Fruit fly (Drosophila melanogaster) whole organism, prepupa: Measurements from ENCODE around the gene drm.

Source experiments
- CG10631 ChIP-seq: fragments of 200-800 bp; sonication (Bioruptor generic); optimal IDR thresholded peaks from 2 replicates; lab custom pipeline; 2016; ENCODE audit warnings: missing biosample characterization, missing genetic modification characterization
- CG10669 ChIP-seq: fragments of 200-800 bp; sonication (Bioruptor generic); optimal IDR thresholded peaks from 3 replicates; lab custom pipeline; 2018; ENCODE audit warnings: missing biosample characterization, mild to moderate bottlenecking, missing genetic modification characterization, moderate library complexity
- CG11294 ChIP-seq: fragments of 200-800 bp; sonication (Bioruptor generic); IDR thresholded peaks from 2 replicates; pipeline ENCODE4 v1.3.6; 2022; ENCODE audit warnings: missing biosample characterization, missing genetic modification characterization
- CG11762 ChIP-seq: fragments of 200-800 bp; sonication (Bioruptor generic); optimal IDR thresholded peaks from 3 replicates; lab custom pipeline; 2016; ENCODE audit warnings: missing biosample characterization, missing genetic modification characterization; ENCODE audit not compliant: insufficient read depth
- CG11902 ChIP-seq: fragments of 200-800 bp; sonication (Bioruptor generic); optimal IDR thresholded peaks from 3 replicates; lab custom pipeline; 2016; ENCODE audit warnings: missing biosample characterization, missing genetic modification characterization
- CG15336 ChIP-seq: fragments of 200-800 bp; sonication (Bioruptor generic); IDR thresholded peaks from 2 replicates; pipeline ENCODE4 v1.3.6; 2022; ENCODE audit warnings: missing biosample characterization, missing genetic modification characterization
- CG16779 ChIP-seq: fragments of 200-800 bp; sonication (Bioruptor generic); optimal IDR thresholded peaks from 3 replicates; lab custom pipeline; 2017; ENCODE audit warnings: missing biosample characterization, mild to moderate bottlenecking, missing genetic modification characterization
- CG3032 ChIP-seq: fragments of 200-800 bp; optimal IDR thresholded peaks from 2 replicates; lab custom pipeline; 2019; ENCODE audit warnings: missing biosample characterization, mild to moderate bottlenecking, missing genetic modification characterization, moderate library complexity
- CG31627 ChIP-seq: fragments of 200-800 bp; sonication (Bioruptor generic); optimal IDR thresholded peaks from 3 replicates; lab custom pipeline; 2016; ENCODE audit warnings: missing biosample characterization, missing genetic modification characterization
- CG34406 ChIP-seq: fragments of 200-800 bp; sonication (Bioruptor generic); optimal IDR thresholded peaks from 3 replicates; lab custom pipeline; 2016; ENCODE audit warnings: missing biosample characterization, missing genetic modification characterization
- CG3919 ChIP-seq: fragments of 200-800 bp; sonication (Bioruptor generic); optimal IDR thresholded peaks from 3 replicates; lab custom pipeline; 2016; ENCODE audit warnings: missing biosample characterization, missing genetic modification characterization
- CG4318 ChIP-seq: fragments of 200-800 bp; sonication (Bioruptor generic); optimal IDR thresholded peaks from 3 replicates; lab custom pipeline; 2017; ENCODE audit warnings: missing biosample characterization, mild to moderate bottlenecking, missing genetic modification characterization
- CG6792 ChIP-seq: fragments of 200-800 bp; sonication (Bioruptor generic); optimal IDR thresholded peaks from 3 replicates; lab custom pipeline; 2016; ENCODE audit warnings: missing biosample characterization, missing genetic modification characterization
- CG6808 ChIP-seq: fragments of 200-800 bp; sonication (Bioruptor generic); optimal IDR thresholded peaks from 3 replicates; lab custom pipeline; 2017; ENCODE audit warnings: missing biosample characterization, missing genetic modification characterization, mild to moderate bottlenecking, moderate library complexity, missing genetic modification reagents
- CG7368 ChIP-seq: fragments of 200-800 bp; sonication (Bioruptor generic); optimal IDR thresholded peaks from 3 replicates; lab custom pipeline; 2016; ENCODE audit warnings: missing biosample characterization, missing genetic modification characterization
- CG8119 ChIP-seq: fragments of 200-800 bp; sonication (Bioruptor generic); IDR thresholded peaks from 3 replicates; pipeline ENCODE4 v1.3.6; 2022; ENCODE audit warnings: missing biosample characterization, missing genetic modification characterization
- CG8632 ChIP-seq: fragments of 200-800 bp; sonication (Bioruptor generic); optimal IDR thresholded peaks from 3 replicates; lab custom pipeline; 2016; ENCODE audit warnings: missing biosample characterization, missing genetic modification characterization
- CG9139 ChIP-seq: fragments of 200-800 bp; sonication (Bioruptor generic); optimal IDR thresholded peaks from 3 replicates; lab custom pipeline; 2017; ENCODE audit warnings: missing biosample characterization, mild to moderate bottlenecking, missing genetic modification characterization
- Eip75B ChIP-seq: fragments of 200-800 bp; sonication (Bioruptor generic); optimal IDR thresholded peaks from 3 replicates; lab custom pipeline; 2016; ENCODE audit warnings: missing biosample characterization, missing genetic modification characterization
- Eip78C ChIP-seq: fragments of 200-800 bp; sonication (Bioruptor generic); peaks from one replicate; lab custom pipeline; 2016; ENCODE audit warnings: missing biosample characterization, missing genetic modification characterization
- Eip93F ChIP-seq: fragments of 200-800 bp; sonication (Bioruptor generic); optimal IDR thresholded peaks from 2 replicates; lab custom pipeline; 2016; ENCODE audit warnings: missing biosample characterization, mild to moderate bottlenecking, missing genetic modification characterization
- Ets21C ChIP-seq: fragments of 200-800 bp; sonication (Bioruptor generic); optimal IDR thresholded peaks from 3 replicates; lab custom pipeline; 2016; ENCODE audit warnings: missing biosample characterization, missing genetic modification characterization
- Ets96B ChIP-seq: fragments of 200-800 bp; optimal IDR thresholded peaks from 2 replicates; lab custom pipeline; 2019; ENCODE audit warnings: missing biosample characterization, mild to moderate bottlenecking, missing genetic modification characterization, moderate library complexity
- Gug ChIP-seq: fragments of 200-800 bp; sonication (Bioruptor generic); IDR thresholded peaks from 2 replicates; pipeline ENCODE4 v1.3.6; 2022; ENCODE audit warnings: missing biosample characterization, missing genetic modification characterization
- Hr4 ChIP-seq: fragments of 200-800 bp; sonication (Bioruptor generic); optimal IDR thresholded peaks from 3 replicates; lab custom pipeline; 2016; ENCODE audit warnings: missing biosample characterization, missing genetic modification characterization
- Lpt ChIP-seq: fragments of 200-800 bp; sonication (Bioruptor generic); optimal IDR thresholded peaks from 3 replicates; lab custom pipeline; 2016; ENCODE audit warnings: missing biosample characterization, missing genetic modification characterization
- Met ChIP-seq: fragments of 200-800 bp; sonication (Bioruptor generic); optimal IDR thresholded peaks from 3 replicates; lab custom pipeline; 2016; ENCODE audit warnings: missing biosample characterization, missing genetic modification characterization
- Smox ChIP-seq: fragments of 200-800 bp; sonication (Bioruptor generic); optimal IDR thresholded peaks from 3 replicates; lab custom pipeline; 2016; ENCODE audit warnings: missing biosample characterization, missing genetic modification characterization
- Sox102F ChIP-seq: fragments of 200-800 bp; sonication (Bioruptor generic); optimal IDR thresholded peaks from 2 replicates; lab custom pipeline; 2016; ENCODE audit warnings: missing biosample characterization, mild to moderate bottlenecking, missing genetic modification characterization
- acj6 ChIP-seq: fragments of 200-800 bp; sonication (Bioruptor generic); optimal IDR thresholded peaks from 3 replicates; lab custom pipeline; 2016; ENCODE audit warnings: missing biosample characterization, missing genetic modification characterization
- dac ChIP-seq: fragments of 200-800 bp; sonication (Bioruptor generic); optimal IDR thresholded peaks from 2 replicates; lab custom pipeline; 2017; ENCODE audit warnings: missing biosample characterization, mild to moderate bottlenecking, missing genetic modification characterization
- dsx ChIP-seq: fragments of 200-800 bp; optimal IDR thresholded peaks from 3 replicates; lab custom pipeline; 2019; ENCODE audit warnings: missing biosample characterization, mild to moderate bottlenecking, missing genetic modification characterization, moderate library complexity; ENCODE audit not compliant: poor library complexity, severe bottlenecking
- esn ChIP-seq: fragments of 200-800 bp; sonication (Bioruptor generic); optimal IDR thresholded peaks from 2 replicates; lab custom pipeline; 2016; ENCODE audit warnings: missing biosample characterization, mild to moderate bottlenecking, missing genetic modification characterization, moderate library complexity
- fd59A ChIP-seq: fragments of 200-800 bp; sonication (Bioruptor generic); optimal IDR thresholded peaks from 2 replicates; lab custom pipeline; 2017; ENCODE audit warnings: missing biosample characterization, mild to moderate bottlenecking, missing genetic modification characterization, missing genetic modification reagents
- fkh ChIP-seq: fragments of 200-800 bp; sonication (Bioruptor generic); optimal IDR thresholded peaks from 3 replicates; lab custom pipeline; 2017; ENCODE audit warnings: missing biosample characterization, mild to moderate bottlenecking, missing genetic modification characterization, moderate library complexity
- net ChIP-seq: fragments of 200-800 bp; sonication (Bioruptor generic); optimal IDR thresholded peaks from 3 replicates; lab custom pipeline; 2016; ENCODE audit warnings: missing biosample characterization, missing genetic modification characterization
- spab ChIP-seq: fragments of 200-800 bp; sonication (Bioruptor generic); optimal IDR thresholded peaks from 2 replicates; lab custom pipeline; 2017; ENCODE audit warnings: missing biosample characterization, mild to moderate bottlenecking, missing genetic modification characterization, missing genetic modification reagents
- ss ChIP-seq, 2 experiments: fragments of 200-800 bp; sonication (Bioruptor generic); optimal IDR thresholded peaks; 2 replicates in 1 of 2; 3 replicates in 1 of 2; lab custom pipeline; 2017 to 2018; ENCODE audit warnings: mild to moderate bottlenecking in 2 of 2, missing biosample characterization in 2 of 2, missing genetic modification characterization in 2 of 2, moderate library complexity in 1 of 2
- svp ChIP-seq: fragments of 200-800 bp; sonication (Bioruptor generic); peaks from one replicate; lab custom pipeline; 2016; ENCODE audit warnings: missing biosample characterization, missing genetic modification characterization
- topi ChIP-seq: fragments of 200-800 bp; sonication (Bioruptor generic); optimal IDR thresholded peaks from 3 replicates; lab custom pipeline; 2016; ENCODE audit warnings: missing biosample characterization, missing genetic modification characterization

The drm gene

DNA sequence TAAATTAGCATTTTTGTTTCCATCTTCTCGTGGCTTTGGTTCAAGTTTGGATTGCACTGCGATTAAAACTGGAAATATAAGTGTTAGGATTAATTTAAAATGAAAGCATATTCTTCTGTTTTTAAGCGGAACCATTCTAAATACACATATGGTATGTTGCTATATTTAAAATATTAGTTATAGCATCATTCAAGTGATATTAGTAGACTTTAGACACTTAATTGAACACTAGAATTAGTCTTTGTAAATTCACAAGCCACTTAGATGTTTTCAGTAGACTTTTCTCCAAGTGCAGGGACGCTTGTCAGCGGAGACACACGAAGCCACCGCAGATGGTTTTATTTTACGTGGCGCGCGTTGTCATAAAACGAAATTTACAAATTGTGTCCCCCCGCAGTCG is 30.8 kb downstream of the drm start (continued):
- TF ChIP-seq Lpt (GFP tag; lab: Kevin White, UChicago) = no peak
- no peak for TF ChIP-seq CG9139
- no peak for TF ChIP-seq Hr4 (GFP tag; lab: Kevin White, UChicago)
- TF ChIP-seq, all 60 proteins: peak for 18

DNA sequence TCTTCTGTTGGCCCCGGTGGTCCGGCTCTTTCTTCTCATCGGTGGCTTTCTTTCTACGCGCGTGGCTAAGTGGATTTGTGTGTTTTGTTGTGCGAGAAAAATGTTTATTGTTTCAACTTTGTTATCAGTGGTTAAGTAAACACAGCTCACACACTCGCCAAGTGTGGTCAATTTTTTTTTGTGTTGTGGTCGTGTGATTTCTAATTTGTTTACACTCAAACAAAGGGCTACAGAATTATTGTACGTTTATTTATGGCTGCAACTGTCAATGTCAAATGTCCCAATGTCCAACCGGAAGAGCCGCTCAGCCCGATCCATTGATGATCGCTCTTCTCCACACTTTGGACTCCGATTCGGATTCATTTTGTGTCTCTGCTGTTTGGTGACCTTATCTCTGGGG is 31.5 kb downstream of the drm start:
- TF ChIP-seq acj6 (GFP tag; lab: Kevin White, UChicago) (no peak), fkh (GFP tag; lab: Kevin White, UChicago) (peak; percentile 72)

DNA sequence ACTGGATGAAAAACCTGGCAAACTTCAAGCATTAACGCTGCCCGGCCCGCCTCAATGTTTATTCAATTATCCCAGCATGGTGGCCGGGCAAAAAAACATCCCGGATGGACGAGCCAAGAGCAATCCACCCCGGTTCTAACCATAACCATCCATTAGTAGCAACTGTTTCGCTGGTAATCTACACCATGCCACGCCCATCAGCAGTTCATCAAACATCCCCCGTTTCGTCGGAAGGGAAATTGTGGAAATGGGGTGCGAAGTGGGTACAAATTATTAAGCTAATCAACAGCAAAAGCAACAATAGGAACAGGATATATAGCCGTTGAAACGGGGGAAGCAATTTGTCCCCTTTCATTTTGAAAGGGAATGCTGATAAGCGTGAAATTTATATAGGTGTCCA is 32.4 kb downstream of the drm start:
- TF ChIP-seq ss (GFP tag; optimal IDR thresholded peaks at IDR 0.05; lab: Kevin White, UChicago) = no peak
- no peak for TF ChIP-seq CG34406
- TF ChIP-seq Smox (GFP tag; lab: Kevin White, UChicago) = no peak

DNA sequence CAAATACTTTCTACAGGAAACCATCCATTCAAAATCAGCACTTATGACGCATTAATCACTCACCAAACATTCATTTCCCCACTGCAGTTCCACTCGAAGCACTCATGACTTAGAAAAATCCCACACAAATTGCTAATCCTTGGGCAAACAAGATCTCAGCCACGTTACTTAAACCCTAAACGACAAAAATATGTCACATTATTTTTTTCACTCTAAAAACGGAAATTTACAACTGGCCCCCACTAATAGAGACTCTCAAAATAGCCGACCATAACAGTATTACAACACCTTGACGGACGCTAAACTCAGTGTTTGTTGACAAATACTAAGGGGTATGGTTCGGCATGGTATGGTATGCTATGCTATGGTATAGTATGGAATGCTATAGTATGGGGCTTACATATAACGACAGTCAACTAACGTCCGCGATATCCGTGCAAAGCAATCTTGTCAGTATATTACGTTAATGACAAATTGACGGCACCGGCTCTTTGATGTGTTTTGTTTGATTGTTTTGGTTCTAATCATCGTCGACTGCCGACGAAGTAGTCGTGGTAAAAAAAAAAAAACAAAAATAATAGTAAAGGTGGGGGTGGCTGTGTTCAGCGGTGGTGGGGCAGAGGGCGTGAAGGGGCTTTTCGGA is 33.6 kb downstream of the drm start:
- TF ChIP-seq CG16779 (tag; lab: Kevin White, UChicago) (no peak), CG3032 (tag; lab: Kevin White, UChicago) (no peak), CG10669 (GFP tag; lab: Kevin White, UChicago) (no peak), fkh (GFP tag; lab: Kevin White, UChicago) (no peak), CG10631 (GFP tag; lab: Kevin White, UChicago) (no peak), Sox102F (GFP tag; lab: Kevin White, UChicago) (no peak), ss (GFP tag; optimal IDR thresholded peaks at IDR 0.05; lab: Kevin White, UChicago) (no peak), CG8119 (no peak)

DNA sequence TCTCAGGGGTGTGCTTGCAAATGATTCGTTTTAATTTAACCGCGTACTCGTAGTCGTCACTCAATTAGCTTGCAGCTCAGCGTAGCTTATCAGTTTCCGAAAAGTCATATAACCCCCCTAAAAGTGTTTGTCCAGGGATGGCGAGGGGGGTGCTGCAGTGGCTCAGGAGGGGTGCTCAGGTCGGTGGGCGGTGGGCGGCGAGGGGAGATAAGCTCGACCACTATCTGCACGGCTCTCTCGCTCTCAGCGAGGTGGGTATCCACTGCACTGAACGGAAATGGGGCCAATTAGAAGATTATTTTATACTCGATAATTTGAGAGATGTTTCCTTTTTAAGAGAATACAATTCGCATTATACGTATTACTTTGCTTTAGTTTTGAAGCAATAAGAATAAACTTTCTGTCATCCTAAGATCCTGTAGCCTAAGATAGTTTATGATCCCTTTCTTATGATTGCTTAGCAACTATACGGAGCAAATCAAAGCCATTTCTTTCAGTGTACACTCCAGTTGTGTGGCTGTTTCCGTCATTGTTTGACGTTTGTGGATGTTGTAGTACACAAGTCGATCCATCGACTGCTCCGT is 34.2 kb downstream of the drm start:
- TF ChIP-seq topi (GFP tag; lab: Kevin White, UChicago) = peak; percentile 56
- TF ChIP-seq Eip78C = peak; percentile 70
- peak; percentile 25 for TF ChIP-seq CG11902 (GFP tag; lab: Kevin White, UChicago)
- peak; percentile 50 for TF ChIP-seq Met (GFP tag; lab: Kevin White, UChicago)
- TF ChIP-seq Sox102F (GFP tag; lab: Kevin White, UChicago) = peak; percentile 46
- peak; percentile 20 for TF ChIP-seq CG11762 (GFP tag; lab: Kevin White, UChicago)
- TF ChIP-seq Hr4 (GFP tag; lab: Kevin White, UChicago) = peak; percentile 51
- no peak for TF ChIP-seq Gug
- TF ChIP-seq acj6 (GFP tag; lab: Kevin White, UChicago) = peak; percentile 49
- peak; percentile 45 for TF ChIP-seq Smox (GFP tag; lab: Kevin White, UChicago)
- TF ChIP-seq Eip75B (GFP tag; lab: Kevin White, UChicago) = peak; percentile 6
- no peak for TF ChIP-seq Eip93F (GFP tag; lab: Kevin White, UChicago)
- TF ChIP-seq Ets96B (tag; lab: Kevin White, UChicago) = peak; percentile 42
- TF ChIP-seq CG9139 = no peak
- TF ChIP-seq dac (GFP tag; lab: Kevin White, UChicago) = no peak
- peak; percentile 69 for TF ChIP-seq CG31627
- TF ChIP-seq CG8632 (GFP tag; lab: Kevin White, UChicago) = peak; percentile 5
- peak; percentile 76 for TF ChIP-seq fkh (GFP tag; lab: Kevin White, UChicago)
- no peak for TF ChIP-seq CG6808
- no peak for TF ChIP-seq dsx (GFP tag; lab: Kevin White, UChicago)
- TF ChIP-seq CG4318 (GFP tag; lab: Kevin White, UChicago) = peak; percentile 5
- TF ChIP-seq CG16779 (tag; lab: Kevin White, UChicago) = no peak
- TF ChIP-seq CG6792 (GFP tag; lab: Kevin White, UChicago) = peak; percentile 31
- no peak for TF ChIP-seq Lpt (GFP tag; lab: Kevin White, UChicago)
- TF ChIP-seq CG7368 (GFP tag; lab: Kevin White, UChicago) = no peak
- TF ChIP-seq CG10631 (GFP tag; lab: Kevin White, UChicago) = peak; percentile 6
- TF ChIP-seq esn (GFP tag; lab: Kevin White, UChicago) = peak; percentile 50
- peak; percentile 38; the same call in 1 of the 2 replicates for TF ChIP-seq CG11294 (GFP tag; lab: Robert Waterston, UW)
- TF ChIP-seq CG3919 (GFP tag; lab: Kevin White, UChicago) = peak; percentile 27
- TF ChIP-seq CG15336 (GFP tag; lab: Robert Waterston, UW) = peak; percentile 63
- no peak for TF ChIP-seq net (GFP tag; lab: Kevin White, UChicago)
- TF ChIP-seq CG8119 = peak; percentile 63
- no peak for TF ChIP-seq spab (GFP tag; lab: Kevin White, UChicago)
- TF ChIP-seq fd59A (GFP tag; lab: Kevin White, UChicago) = peak; percentile 25
- TF ChIP-seq Ets21C = peak; percentile 40
- peak; percentile 87 for TF ChIP-seq svp (GFP tag; lab: Kevin White, UChicago)
